Fruit fly (Drosophila melanogaster) whole organism, embryonic: ENCODE data around the gene synr.

ENCODE experiments used
- CG10431 ChIP-seq: fragments of 200-800 bp; sonication (Bioruptor generic); optimal IDR thresholded peaks from 3 replicates; lab custom pipeline; 2018; ENCODE audit warnings: missing biosample characterization, mild to moderate bottlenecking, missing genetic modification characterization
- CG10959 ChIP-seq: fragments of 200-800 bp; sonication (Bioruptor generic); IDR thresholded peaks from 2 replicates; pipeline ENCODE4 v1.3.6; 2022; ENCODE audit warnings: missing biosample characterization, missing genetic modification characterization
- CG11247 ChIP-seq: fragments of 200-800 bp; sonication (Bioruptor generic); IDR thresholded peaks from 2 replicates; pipeline ENCODE4 v1.3.6; 2022; ENCODE audit warnings: missing biosample characterization, missing genetic modification characterization
- CG13296 ChIP-seq: fragments of 200-800 bp; sonication (Bioruptor generic); optimal IDR thresholded peaks from 3 replicates; lab custom pipeline; 2018; ENCODE audit warnings: missing biosample characterization, mild to moderate bottlenecking, missing genetic modification characterization
- CG13775 ChIP-seq: fragments of 200-800 bp; sonication (Bioruptor generic); optimal IDR thresholded peaks from 3 replicates; lab custom pipeline; 2017; ENCODE audit warnings: missing biosample characterization, mild to moderate bottlenecking, missing genetic modification characterization
- CG17328 ChIP-seq: fragments of 200-800 bp; sonication (Bioruptor generic); IDR thresholded peaks from 2 replicates; pipeline ENCODE4 v1.3.6; 2022; ENCODE audit warnings: missing biosample characterization, missing genetic modification characterization
- CG17359 ChIP-seq: fragments of 200-800 bp; sonication (Bioruptor generic); optimal IDR thresholded peaks from 3 replicates; lab custom pipeline; 2018; ENCODE audit warnings: missing biosample characterization, mild to moderate bottlenecking, missing genetic modification characterization, moderate library complexity
- CG17612 ChIP-seq: fragments of 200-800 bp; sonication (Bioruptor generic); IDR thresholded peaks from 2 replicates; pipeline ENCODE4 v1.3.6; 2022; ENCODE audit warnings: missing biosample characterization, missing genetic modification characterization
- CG1792 ChIP-seq: fragments of 200-800 bp; sonication (Bioruptor generic); optimal IDR thresholded peaks from 2 replicates; lab custom pipeline; 2016; ENCODE audit warnings: missing biosample characterization, missing genetic modification characterization
- CG1832 ChIP-seq: fragments of 200-800 bp; sonication (Bioruptor generic); optimal IDR thresholded peaks from 2 replicates; lab custom pipeline; 2017; ENCODE audit warnings: missing biosample characterization, mild to moderate bottlenecking, missing genetic modification characterization, inconsistent platforms
- CG2199 ChIP-seq: fragments of 200-800 bp; sonication (Bioruptor generic); IDR thresholded peaks from 3 replicates; pipeline ENCODE4 v1.3.6; 2022; ENCODE audit warnings: missing biosample characterization, missing genetic modification characterization
- CG30431 ChIP-seq: fragments of 200-800 bp; sonication (Bioruptor generic); optimal IDR thresholded peaks from 2 replicates; lab custom pipeline; 2017; ENCODE audit warnings: missing biosample characterization, missing genetic modification characterization
- CG31388 ChIP-seq: fragments of 200-800 bp; sonication (Bioruptor generic); optimal IDR thresholded peaks from 2 replicates; lab custom pipeline; 2016; ENCODE audit warnings: missing biosample characterization, missing genetic modification characterization
- CG3995 ChIP-seq: fragments of 200-800 bp; sonication (Bioruptor generic); optimal IDR thresholded peaks from 3 replicates; lab custom pipeline; 2016; ENCODE audit warnings: missing biosample characterization, missing genetic modification characterization
- CG4360 ChIP-seq: fragments of 200-800 bp; sonication (Bioruptor generic); IDR thresholded peaks from 2 replicates; pipeline ENCODE4 v1.3.6; 2022; ENCODE audit warnings: missing biosample characterization, missing genetic modification characterization
- CG6683 ChIP-seq: fragments of 200-800 bp; sonication (Bioruptor generic); optimal IDR thresholded peaks from 2 replicates; lab custom pipeline; 2017; ENCODE audit warnings: missing biosample characterization, mild to moderate bottlenecking, missing genetic modification characterization, missing genetic modification reagents
- CG6791 ChIP-seq: fragments of 200-800 bp; sonication (Bioruptor generic); IDR thresholded peaks from 3 replicates; pipeline ENCODE4 v1.3.6; 2022; ENCODE audit warnings: missing biosample characterization, missing genetic modification characterization; ENCODE audit not compliant: partially characterized antibody
- CG7271 ChIP-seq: fragments of 200-800 bp; sonication (Bioruptor generic); optimal IDR thresholded peaks from 2 replicates; lab custom pipeline; 2018; ENCODE audit warnings: missing biosample characterization, mild to moderate bottlenecking, missing genetic modification characterization, moderate library complexity
- CG7372 ChIP-seq: fragments of 200-800 bp; sonication (Bioruptor generic); IDR thresholded peaks from 2 replicates; pipeline ENCODE4 v1.3.6; 2022; ENCODE audit warnings: missing biosample characterization, missing genetic modification characterization
- CG8290 ChIP-seq, 3 experiments: fragments of 200-800 bp; sonication (Bioruptor generic); optimal IDR thresholded peaks; 2 replicates each; lab custom pipeline; 2016 to 2019; ENCODE audit warnings: missing biosample characterization in 3 of 3, missing genetic modification characterization in 3 of 3, mild to moderate bottlenecking in 2 of 3, moderate library complexity in 1 of 3
- CG8478 ChIP-seq: fragments of >200 bp; optimal IDR thresholded peaks from 2 replicates; lab custom pipeline; 2018
- Dad ChIP-seq: fragments of 200-800 bp; sonication (Bioruptor generic); optimal IDR thresholded peaks from 3 replicates; lab custom pipeline; 2016; ENCODE audit warnings: missing biosample characterization, missing genetic modification characterization
- Drgx ChIP-seq: fragments of 200-800 bp; sonication (Bioruptor generic); IDR thresholded peaks from 2 replicates; pipeline ENCODE4 v1.3.6; 2022; ENCODE audit warnings: missing biosample characterization, missing genetic modification characterization
- E2f2 ChIP-seq: fragments of 200-800 bp; sonication (Bioruptor generic); IDR thresholded peaks from 2 replicates; pipeline ENCODE4 v1.3.6; 2022; ENCODE audit warnings: missing biosample characterization, missing genetic modification characterization
- GATAe ChIP-seq: fragments of 200-800 bp; sonication (Bioruptor generic); conservative IDR thresholded peaks from 2 replicates; pipeline ENCODE4 v1.3.6; 2022; ENCODE audit warnings: missing biosample characterization, missing genetic modification characterization
- H2.0 ChIP-seq: fragments of 200-800 bp; sonication (Bioruptor generic); IDR thresholded peaks from 2 replicates; pipeline ENCODE4 v1.3.6; 2022; ENCODE audit warnings: missing biosample characterization, missing genetic modification characterization
- HHEX ChIP-seq: fragments of 200-800 bp; sonication (Bioruptor generic); optimal IDR thresholded peaks from 3 replicates; lab custom pipeline; 2017; ENCODE audit warnings: missing biosample characterization, mild to moderate bottlenecking, missing genetic modification characterization, missing genetic modification reagents
- HLH3B ChIP-seq: fragments of 200-800 bp; sonication (Bioruptor generic); IDR thresholded peaks from 2 replicates; pipeline ENCODE4 v1.3.6; 2022; ENCODE audit warnings: missing biosample characterization, missing genetic modification characterization
- Jarid2 ChIP-seq: fragments of 200-800 bp; sonication (Bioruptor generic); optimal IDR thresholded peaks from 3 replicates; lab custom pipeline; 2017; ENCODE audit warnings: mild to moderate bottlenecking, missing biosample characterization, missing genetic modification reagents, missing genetic modification characterization
- Meics ChIP-seq: fragments of 200-800 bp; sonication (Bioruptor generic); optimal IDR thresholded peaks from 2 replicates; lab custom pipeline; 2017; ENCODE audit warnings: missing biosample characterization, mild to moderate bottlenecking, missing genetic modification characterization
- NC2α ChIP-seq: fragments of 200-800 bp; sonication (Bioruptor generic); optimal IDR thresholded peaks from 2 replicates; lab custom pipeline; 2016; ENCODE audit warnings: missing biosample characterization, missing genetic modification characterization
- Nf-YB ChIP-seq: fragments of 200-800 bp; sonication (Bioruptor generic); optimal IDR thresholded peaks from 3 replicates; lab custom pipeline; 2019; ENCODE audit warnings: missing biosample characterization, mild to moderate bottlenecking, missing genetic modification characterization, moderate library complexity
- Ravus ChIP-seq: fragments of 200-800 bp; sonication (Bioruptor generic); IDR thresholded peaks from 2 replicates; pipeline ENCODE4 v1.3.6; 2022; ENCODE audit warnings: missing biosample characterization, missing genetic modification characterization
- Ssrp ChIP-seq: fragments of 200-800 bp; sonication (Bioruptor generic); optimal IDR thresholded peaks from 2 replicates; lab custom pipeline; 2018; ENCODE audit warnings: missing biosample characterization, mild to moderate bottlenecking, missing genetic modification characterization, moderate library complexity
- cas ChIP-seq: fragments of 200-800 bp; sonication (Bioruptor generic); IDR thresholded peaks from 2 replicates; pipeline ENCODE4 v1.3.6; 2022; ENCODE audit warnings: missing biosample characterization, missing genetic modification characterization
- dimm ChIP-seq: fragments of 200-800 bp; sonication (Bioruptor generic); IDR thresholded peaks from 2 replicates; pipeline ENCODE4 v1.3.6; 2022; ENCODE audit warnings: missing biosample characterization, missing genetic modification characterization
- ems ChIP-seq: fragments of 200-800 bp; sonication (Bioruptor generic); optimal IDR thresholded peaks from 3 replicates; lab custom pipeline; 2016; ENCODE audit warnings: missing biosample characterization, missing genetic modification characterization
- fd3F ChIP-seq: fragments of 200-800 bp; sonication (Bioruptor generic); optimal IDR thresholded peaks from 2 replicates; lab custom pipeline; 2018; ENCODE audit warnings: missing biosample characterization, mild to moderate bottlenecking, missing genetic modification characterization, moderate library complexity
- gsb ChIP-seq: fragments of 200-800 bp; sonication (Bioruptor generic); IDR thresholded peaks from 2 replicates; pipeline ENCODE4 v1.3.6; 2022; ENCODE audit warnings: missing biosample characterization, missing genetic modification characterization
- gsb-n ChIP-seq: fragments of 200-800 bp; sonication (Bioruptor generic); optimal IDR thresholded peaks from 3 replicates; lab custom pipeline; 2018; ENCODE audit warnings: missing biosample characterization, mild to moderate bottlenecking, missing genetic modification characterization
- inv ChIP-seq: fragments of 200-800 bp; sonication (Bioruptor generic); IDR thresholded peaks from 2 replicates; pipeline ENCODE4 v1.3.6; 2022; ENCODE audit warnings: missing biosample characterization, missing genetic modification characterization; ENCODE audit not compliant: partially characterized antibody
- ken ChIP-seq: fragments of 200-800 bp; sonication (Bioruptor generic); IDR thresholded peaks from 3 replicates; pipeline ENCODE4 v1.3.6; 2022; ENCODE audit warnings: missing biosample characterization, missing genetic modification characterization
- nau ChIP-seq: fragments of 200-800 bp; sonication (Bioruptor generic); optimal IDR thresholded peaks from 3 replicates; lab custom pipeline; 2017; ENCODE audit warnings: missing biosample characterization, mild to moderate bottlenecking, missing genetic modification characterization, missing genetic modification reagents
- psq ChIP-seq: fragments of 200-800 bp; sonication (Bioruptor generic); optimal IDR thresholded peaks from 2 replicates; lab custom pipeline; 2017; ENCODE audit warnings: missing biosample characterization, missing genetic modification characterization
- pum ChIP-seq: fragments of 200-800 bp; sonication (Bioruptor generic); optimal IDR thresholded peaks from 2 replicates; lab custom pipeline; 2016; ENCODE audit warnings: missing biosample characterization, missing genetic modification characterization
- row ChIP-seq: fragments of 200-800 bp; sonication (Bioruptor generic); IDR thresholded peaks from 3 replicates; pipeline ENCODE4 v1.3.6; 2022; ENCODE audit warnings: missing biosample characterization, missing genetic modification characterization
- sens ChIP-seq: fragments of 200-800 bp; sonication (Bioruptor generic); peaks from one replicate; lab custom pipeline; 2016; ENCODE audit warnings: missing biosample characterization, missing genetic modification characterization
- toy ChIP-seq: fragments of 200-800 bp; sonication (Bioruptor generic); IDR thresholded peaks from 2 replicates; pipeline ENCODE4 v1.3.6; 2022; ENCODE audit warnings: missing biosample characterization, missing genetic modification characterization
- ttk ChIP-seq: fragments of 200-800 bp; sonication (Bioruptor generic); IDR thresholded peaks from 2 replicates; pipeline ENCODE4 v2.1.2; 2022; ENCODE audit warnings: missing biosample characterization, missing genetic modification characterization
- unc-4 ChIP-seq: fragments of 200-800 bp; sonication (Bioruptor generic); IDR thresholded peaks from 2 replicates; pipeline ENCODE4 v1.3.6; 2022; ENCODE audit warnings: missing biosample characterization, missing genetic modification characterization; ENCODE audit not compliant: partially characterized antibody
- vnd ChIP-seq: fragments of 200-800 bp; sonication (Bioruptor generic); IDR thresholded peaks from 3 replicates; pipeline ENCODE4 v1.3.6; 2022; ENCODE audit warnings: missing biosample characterization, missing genetic modification characterization; ENCODE audit not compliant: partially characterized antibody
- yki ChIP-seq: fragments of >200 bp; optimal IDR thresholded peaks from 3 replicates; lab custom pipeline; 2018

synr gene

DNA sequence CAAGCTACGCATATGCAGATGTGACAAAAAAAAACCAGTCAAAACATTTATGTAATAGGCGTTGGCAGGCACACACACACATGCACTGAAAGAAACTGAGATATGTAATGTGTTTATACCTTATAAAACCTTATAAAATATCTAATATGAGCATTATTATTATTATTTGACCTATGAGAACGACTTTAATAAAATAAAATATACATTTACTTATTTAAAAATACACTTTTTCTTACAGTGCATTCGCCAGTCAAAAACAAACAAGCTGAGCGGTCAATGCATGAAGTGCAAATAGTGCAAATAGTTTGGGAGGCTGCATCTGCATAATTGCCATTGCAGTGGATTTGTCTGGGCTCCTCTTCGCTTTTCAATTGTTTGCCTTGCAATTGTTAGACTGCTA is 34.6 kb upstream of the synr start:
- TF ChIP-seq pum (GFP tag; lab: Kevin White, UChicago) (peak; percentile 41), CG11247 (GFP tag; lab: Robert Waterston, UW) (peak; percentile 20; the same call in 1 of the 2 replicates), cas (no peak), HHEX (GFP tag; lab: Kevin White, UChicago) (peak; percentile 74), Ssrp (tag; lab: Kevin White, UChicago) (peak; percentile 67), CG7372 (GFP tag; lab: Robert Waterston, UW) (peak; percentile 31; the same call in 1 of the 2 replicates), HLH3B (GFP tag; lab: Robert Waterston, UW) (peak; percentile 88), psq (GFP tag; lab: Kevin White, UChicago) (peak; percentile 24), vnd (no peak), row (GFP tag; lab: Robert Waterston, UW) (peak; percentile 72), Nf-YB (GFP tag; lab: Kevin White, UChicago) (peak; percentile 51), inv (no peak), E2f2 (GFP tag; lab: Robert Waterston, UW) (peak; percentile 57; the same call in 1 of the 2 replicates), CG17359 (peak; percentile 91), Jarid2 (GFP tag; lab: Kevin White, UChicago) (peak; percentile 17), CG1792 (no peak), CG7271 (tag; lab: Kevin White, UChicago) (no peak), toy (no peak), Dad (peak; percentile 4), gsb (no peak), fd3F (GFP tag; lab: Kevin White, UChicago) (peak; percentile 40), GATAe (GFP tag; lab: Robert Waterston, UW) (no peak), unc-4 (GFP tag; lab: Robert Waterston, UW) (no peak), CG17328 (GFP tag; lab: Robert Waterston, UW) (peak; percentile 74), ttk (GFP tag; lab: Robert Waterston, UW) (peak; percentile 84), CG10959 (GFP tag; lab: Robert Waterston, UW) (no peak), Ravus (GFP tag; lab: Robert Waterston, UW) (no peak), gsb-n (tag; lab: Kevin White, UChicago) (peak; percentile 64), CG8290 (GFP tag; optimal IDR thresholded peaks at IDR 0.05; lab: Kevin White, UChicago) (peak; percentile 11), CG8290 (tag; optimal IDR thresholded peaks at IDR 0.05; lab: Kevin White, UChicago) (no peak), yki (lab: Kevin White, UChicago) (no peak), Drgx (GFP tag; lab: Robert Waterston, UW) (peak; percentile 85), CG13775 (GFP tag; lab: Kevin White, UChicago) (no peak), CG31388 (no peak), NC2α (GFP tag; lab: Kevin White, UChicago) (no peak), dimm (GFP tag; lab: Robert Waterston, UW) (peak; percentile 63), Meics (GFP tag; lab: Kevin White, UChicago) (peak; percentile 54), CG10431 (GFP tag; lab: Kevin White, UChicago) (no peak), nau (GFP tag; lab: Kevin White, UChicago) (peak; percentile 74), CG8478 (lab: Kevin White, UChicago) (no peak), CG4360 (GFP tag; lab: Robert Waterston, UW) (no peak), ken (peak; percentile 68; the same call in 1 of the 3 replicates), CG2199 (GFP tag; lab: Robert Waterston, UW) (0 out of 3 replicates have a peak, but pooled peaks have one; percentile 33), CG3995 (no peak), H2.0 (GFP tag; lab: Robert Waterston, UW) (peak; percentile 71), CG17612 (no peak), CG6791 (no peak), CG30431 (GFP tag; lab: Kevin White, UChicago) (no peak), CG1832 (GFP tag; lab: Kevin White, UChicago) (no peak), CG13296 (GFP tag; lab: Kevin White, UChicago) (peak; percentile 80), CG6683 (GFP tag; lab: Kevin White, UChicago) (peak; percentile 5), ems (GFP tag; lab: Kevin White, UChicago) (no peak), sens (GFP tag; lab: Kevin White, UChicago) (peak; percentile 90)
